Worm (Caenorhabditis elegans) whole organism, L2 larva: Measurements from ENCODE around the gene T04A6.3.

ENCODE experiments used
- ZK546.5 ChIP-seq: sonication (generic microtip); optimal IDR thresholded peaks from 2 replicates; lab custom pipeline; 2017; ENCODE audit warnings: missing biosample characterization, missing genetic modification characterization
- blmp-1 ChIP-seq: sonication (generic microtip); optimal IDR thresholded peaks from 2 replicates; lab custom pipeline; 2017; ENCODE audit warnings: missing genetic modification characterization, mild to moderate bottlenecking, missing compliant biosample characterization, antibody characterized with exemption, moderate library complexity; ENCODE audit not compliant: insufficient read depth
- ceh-82 ChIP-seq: fragments of 150-350 bp; optimal IDR thresholded peaks from 2 replicates; lab custom pipeline; 2014; ENCODE audit warnings: missing biosample characterization, missing genetic modification characterization
- egl-27 ChIP-seq: sonication (generic microtip); optimal IDR thresholded peaks from 3 replicates; lab custom pipeline; 2017; ENCODE audit warnings: missing biosample characterization, missing genetic modification reagents, missing genetic modification characterization
- fos-1 ChIP-seq: fragments of 150-350 bp; optimal IDR thresholded peaks from 2 replicates; lab custom pipeline; 2014; ENCODE audit warnings: missing biosample characterization, missing genetic modification characterization
- lin-13 ChIP-seq: fragments of 150-350 bp; optimal IDR thresholded peaks from 2 replicates; lab custom pipeline; 2014; ENCODE audit warnings: missing biosample characterization, missing genetic modification reagents, missing genetic modification characterization
- mdl-1 ChIP-seq, 2 experiments: fragments of 150-350 bp in 1 of 2; sonication (generic microtip) in 1 of 2; optimal IDR thresholded peaks; 2 replicates each; lab custom pipeline; 2017; ENCODE audit warnings: missing biosample characterization in 2 of 2, missing genetic modification characterization in 2 of 2
- nhr-12 ChIP-seq: fragments of 150-350 bp; optimal IDR thresholded peaks from 2 replicates; lab custom pipeline; 2014; ENCODE audit warnings: missing biosample characterization, missing genetic modification characterization
- nhr-23 ChIP-seq: fragments of 150-350 bp; optimal IDR thresholded peaks from 2 replicates; lab custom pipeline; 2014; ENCODE audit warnings: missing biosample characterization, missing genetic modification reagents, missing genetic modification characterization
- nhr-237 ChIP-seq: fragments of 150-350 bp; optimal IDR thresholded peaks from 2 replicates; lab custom pipeline; 2014; ENCODE audit warnings: missing biosample characterization, missing genetic modification characterization
- nhr-77 ChIP-seq: fragments of 150-350 bp; optimal IDR thresholded peaks from 2 replicates; lab custom pipeline; 2014; ENCODE audit warnings: missing biosample characterization, missing genetic modification characterization
- unc-62 ChIP-seq: fragments of 150-350 bp; optimal IDR thresholded peaks from 2 replicates; lab custom pipeline; 2014; ENCODE audit warnings: missing biosample characterization, missing genetic modification reagents, missing genetic modification characterization
- ztf-11 ChIP-seq: sonication (generic microtip); optimal IDR thresholded peaks from 2 replicates; lab custom pipeline; 2017; ENCODE audit warnings: missing biosample characterization, missing genetic modification characterization

DNA sequence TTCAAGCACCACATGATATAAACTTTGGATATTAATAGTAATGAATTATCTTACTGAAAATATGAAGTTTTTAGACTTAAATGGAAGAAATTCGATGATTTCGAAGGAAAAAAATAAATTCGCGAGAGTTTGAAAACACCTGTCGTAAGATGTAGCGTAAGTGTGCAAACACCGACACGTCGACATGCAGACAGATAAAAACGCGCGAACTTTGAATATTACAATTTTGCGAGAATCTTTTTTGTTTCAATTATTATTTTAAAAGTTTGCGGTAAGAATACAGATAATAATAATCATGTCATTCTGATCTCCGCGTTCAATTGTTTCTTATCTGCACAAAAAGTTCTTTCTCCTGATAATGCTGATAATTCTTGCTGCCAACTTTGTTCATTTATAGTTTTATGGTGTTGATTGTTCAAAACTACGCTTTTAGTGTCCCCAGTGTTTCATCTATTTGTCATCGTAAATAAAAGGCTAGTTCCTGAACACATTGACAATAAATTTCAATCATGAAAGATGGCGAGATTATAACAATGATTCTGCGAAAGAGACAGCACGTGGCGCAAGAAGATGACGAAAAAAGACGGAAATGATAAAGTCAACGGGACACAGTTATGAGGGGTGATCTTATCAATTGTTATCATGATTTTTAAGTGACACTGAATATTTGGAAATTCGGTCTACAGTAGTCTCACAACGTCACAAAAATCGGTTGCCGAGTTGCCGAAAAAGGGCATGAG, 35.9 kb upstream of the T04A6.3 start:
- TF ChIP-seq unc-62 (GFP tag; lab: Kevin White, UChicago) (no peak), nhr-12 (tag; lab: Kevin White, UChicago) (no peak), mdl-1 (tag; optimal IDR thresholded peaks at IDR 0.05; lab: Kevin White, UChicago) (peak; percentile 13 to 56), ceh-82 (tag; lab: Kevin White, UChicago) (no peak), ztf-11 (tag; lab: Kevin White, UChicago) (no peak), blmp-1 (tag; lab: Kevin White, UChicago) (no peak), nhr-23 (no peak), egl-27 (tag; lab: Kevin White, UChicago) (peak; percentile 59), lin-13 (GFP tag; lab: Kevin White, UChicago) (no peak), nhr-237 (tag; lab: Kevin White, UChicago) (no peak), fos-1 (tag; lab: Kevin White, UChicago) (peak; percentile 95), nhr-77 (tag; lab: Kevin White, UChicago) (no peak), ZK546.5 (tag; lab: Kevin White, UChicago) (no peak)
